Fruit fly (Drosophila melanogaster): ENCODE measurements around the gene rept.

Gene rept

dm6 chr3L:19260278-19260803 lies 5.2 kb downstream of the rept start, which contains the start of gene nes (continued):
- no peak for TF ChIP-seq CG10979 (tag; optimal IDR thresholded peaks at IDR 0.05)
- no peak for TF ChIP-seq CG4282 (GFP tag; optimal IDR thresholded peaks at IDR 0.05)
- TF ChIP-seq run (tag; optimal IDR thresholded peaks at IDR 0.05): no peak
- TF ChIP-seq Taf1 (GFP tag; IDR thresholded peaks at IDR 0.05): 0 out of 2 replicates have a peak, but pooled peaks have one; percentile 12
- no peak for TF ChIP-seq CG5953 (GFP tag; IDR thresholded peaks at IDR 0.05)
- TF ChIP-seq Side (GFP tag; optimal IDR thresholded peaks at IDR 0.05): no peak
- TF ChIP-seq sd (tag; optimal IDR thresholded peaks at IDR 0.05): no peak
- TF ChIP-seq Hsf (GFP tag; optimal IDR thresholded peaks at IDR 0.05): no peak
- peak; percentile 6 for TF ChIP-seq mirr (GFP tag; optimal IDR thresholded peaks at IDR 0.05)
- no peak for TF ChIP-seq CG4854 (GFP tag; optimal IDR thresholded peaks at IDR 0.05)
- TF ChIP-seq C15 (GFP tag; IDR thresholded peaks at IDR 0.05): no peak
- TF ChIP-seq gce (GFP tag; IDR thresholded peaks at IDR 0.05): no peak
- TF ChIP-seq lov (optimal IDR thresholded peaks at IDR 0.05): no peak
- no peak for TF ChIP-seq lov (GFP tag; IDR thresholded peaks at IDR 0.05)
- no peak for TF ChIP-seq CG8290 (GFP tag; optimal IDR thresholded peaks at IDR 0.05)
- TF ChIP-seq CG8290 (tag; optimal IDR thresholded peaks at IDR 0.05): peak in 1 of 2 experiments; percentile 56
- no peak for TF ChIP-seq luna (GFP tag; optimal IDR thresholded peaks at IDR 0.05)
- no peak; the same call in 1 of the 2 replicates for TF ChIP-seq stc (GFP tag; IDR thresholded peaks at IDR 0.05)
- no peak for TF ChIP-seq Antp (GFP tag; optimal IDR thresholded peaks at IDR 0.05)
- no peak for TF ChIP-seq Nf-YA (GFP tag; IDR thresholded peaks at IDR 0.05)
- no peak for TF ChIP-seq HmgZ (tag; optimal IDR thresholded peaks at IDR 0.05)
- TF ChIP-seq esg (GFP tag; conservative IDR thresholded peaks at IDR 0.05): no peak
- no peak for TF ChIP-seq CG6175 (GFP tag; IDR thresholded peaks at IDR 0.05)
- no peak for TF ChIP-seq nerfin-1 (tag; optimal IDR thresholded peaks at IDR 0.05)
- TF ChIP-seq CG12942 (GFP tag; optimal IDR thresholded peaks at IDR 0.05): no peak
- TF ChIP-seq Med (GFP tag): peak; percentile 78
- TF ChIP-seq tll (GFP tag; optimal IDR thresholded peaks at IDR 0.05): no peak
- TF ChIP-seq nmo (GFP tag; optimal IDR thresholded peaks at IDR 0.05): no peak
- TF ChIP-seq CG10321 (GFP tag; IDR thresholded peaks at IDR 0.05): no peak
- TF ChIP-seq CG12769 (tag; optimal IDR thresholded peaks at IDR 0.05): peak; percentile 45
- TF ChIP-seq CG1024 (GFP tag; IDR thresholded peaks at IDR 0.05): no peak
- no peak for TF ChIP-seq CG17568 (GFP tag; optimal IDR thresholded peaks at IDR 0.05)
- no peak for TF ChIP-seq CG17361 (GFP tag; IDR thresholded peaks at IDR 0.05)
- peak; percentile 37 for TF ChIP-seq Max (GFP tag; optimal IDR thresholded peaks at IDR 0.05)
- no peak for TF ChIP-seq CG10209 (GFP tag; optimal IDR thresholded peaks at IDR 0.05)
- TF ChIP-seq z (GFP tag; IDR thresholded peaks at IDR 0.05): no peak
- peak in 1 of 2 experiments; percentile 96 for TF ChIP-seq Pdp1 (GFP tag; optimal IDR thresholded peaks at IDR 0.05)
- TF ChIP-seq ttk (GFP tag; IDR thresholded peaks at IDR 0.05): no peak
- no peak for TF ChIP-seq so (GFP tag; IDR thresholded peaks at IDR 0.05)
- TF ChIP-seq pan (optimal IDR thresholded peaks at IDR 0.05): no peak
- no peak for TF ChIP-seq pan (GFP tag; optimal IDR thresholded peaks at IDR 0.05 in 1 of 2, IDR thresholded peaks at IDR 0.05 in 1 of 2)
- no peak for TF ChIP-seq lbe (GFP tag; optimal IDR thresholded peaks at IDR 0.05)
- TF ChIP-seq hbn (GFP tag; IDR thresholded peaks at IDR 0.05; ENCODE audit: partially characterized antibody): no peak
- no peak for TF ChIP-seq gsb-n (tag; optimal IDR thresholded peaks at IDR 0.05)
- TF ChIP-seq CG2199 (GFP tag; IDR thresholded peaks at IDR 0.05): no peak
- peak; percentile 1 for TF ChIP-seq CG13624 (GFP tag; optimal IDR thresholded peaks at IDR 0.05)
- TF ChIP-seq CG6813 (GFP tag; optimal IDR thresholded peaks at IDR 0.05): no peak
- peak; percentile 79 for TF ChIP-seq stwl (tag; optimal IDR thresholded peaks at IDR 0.05)
- peak; percentile 52; the same call in 1 of the 2 replicates for TF ChIP-seq Bgb (GFP tag; IDR thresholded peaks at IDR 0.05; ENCODE audit: partially characterized antibody)
- TF ChIP-seq CG14965 (GFP tag; optimal IDR thresholded peaks at IDR 0.05; ENCODE audit: borderline replicate concordance): no peak
- TF ChIP-seq zfh1 (GFP tag; IDR thresholded peaks at IDR 0.05): no peak

All from whole organism, embryonic.